Fruit fly (Drosophila melanogaster) Kc167 (cell line): ENCODE results near the gene CG43693.

Experiments
- Myc ChIP-seq: fragments of >200 bp; optimal IDR thresholded peaks from 2 replicates; lab custom pipeline; 2017; ENCODE audit warnings: missing external identifiers
- Sin3A ChIP-seq: fragments of >200 bp; optimal IDR thresholded peaks from 2 replicates; lab custom pipeline; 2018; ENCODE audit warnings: missing external identifiers
- h ChIP-seq: fragments of >200 bp; optimal IDR thresholded peaks from 3 replicates; lab custom pipeline; 2018; ENCODE audit warnings: missing external identifiers
- insv ChIP-seq: fragments of >200 bp; optimal IDR thresholded peaks from 3 replicates; lab custom pipeline; 2018; ENCODE audit warnings: missing external identifiers
- psq ChIP-seq: fragments of >200 bp; optimal IDR thresholded peaks from 2 replicates; lab custom pipeline; 2017; ENCODE audit warnings: missing external identifiers
- ttk ChIP-seq: sonication (Bioruptor generic); optimal IDR thresholded peaks from 2 replicates; lab custom pipeline; 2017; ENCODE audit warnings: missing external identifiers

CG43693 gene

DNA sequence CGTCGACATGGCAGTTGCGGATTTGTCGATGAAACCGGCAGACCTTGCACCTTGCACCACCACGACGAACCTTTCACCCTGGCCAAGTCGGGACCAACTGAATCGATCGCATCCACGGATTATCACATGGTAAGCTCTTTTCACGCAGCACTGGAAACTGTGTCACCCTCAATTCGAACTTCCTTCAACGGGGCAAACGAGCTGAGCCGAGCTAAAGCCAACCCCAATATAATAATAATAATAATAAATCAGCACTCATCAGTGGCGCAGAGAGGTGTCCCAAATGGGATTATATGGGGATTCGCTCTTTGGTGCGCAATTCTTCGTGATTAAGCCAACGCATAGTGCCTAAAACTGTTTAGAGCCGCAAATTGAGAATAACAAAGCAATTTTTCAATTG is at the start of gene CG43693:
Gene CG43693, minus strand, starts transcription at position 101 of the 400 bp plus-strand sequence.
- TF ChIP-seq Sin3A (lab: Kevin White, UChicago) (no peak), h (lab: Kevin White, UChicago) (no peak), ttk (no peak), insv (lab: Kevin White, UChicago) (no peak), psq (no peak), Myc (no peak)

DNA sequence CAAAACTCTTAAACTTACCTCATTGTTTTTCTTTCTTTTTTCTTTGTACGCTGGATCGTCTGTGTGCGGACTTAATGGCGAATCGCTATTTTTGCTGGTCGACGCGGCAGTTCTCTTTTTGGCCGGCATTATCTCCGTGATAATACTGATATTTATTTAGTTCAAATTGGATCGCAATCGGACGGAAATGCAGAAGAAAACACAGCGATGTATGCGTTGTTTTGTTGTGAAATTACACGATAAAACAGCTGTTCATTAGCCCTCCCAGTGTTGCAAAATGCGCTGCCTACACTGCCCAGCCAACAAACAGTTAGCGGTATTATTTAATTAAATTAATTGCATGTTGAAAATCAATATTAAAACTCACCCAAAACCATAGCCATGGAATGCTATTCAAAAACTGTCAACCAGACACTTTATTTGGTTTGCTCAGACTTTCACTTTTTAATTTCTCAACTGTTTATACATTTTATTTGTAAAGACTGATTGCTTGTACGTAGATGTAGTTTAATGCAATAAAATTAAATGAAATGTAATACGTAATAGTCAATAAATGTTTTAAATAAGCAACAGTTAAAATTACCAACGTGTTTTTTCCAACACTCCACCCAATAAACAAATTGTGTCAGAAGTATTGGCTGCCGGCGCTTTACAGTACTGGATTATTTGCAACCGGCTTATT is 47.0 kb upstream of the CG43693 start, which contains the start of the genes Irbp18 and APP-BP1:
Gene Irbp18, minus strand, starts transcription at position 205 of the 682 bp plus-strand sequence.
Gene APP-BP1, plus strand, starts transcription at position 431 of the 682 bp plus-strand sequence.
- TF ChIP-seq psq (no peak), Sin3A (lab: Kevin White, UChicago) (no peak), h (lab: Kevin White, UChicago) (no peak), ttk (no peak), Myc (no peak), insv (lab: Kevin White, UChicago) (no peak)

dm6 chr3L:11096195-11096908 is 45.2 kb upstream of the CG43693 start, which contains the start of the genes CG46439, Iyd and CG33947:
Gene CG46439 (minus strand): TSS chr3L:11096245.
Gene Iyd (minus strand): TSS chr3L:11096245.
Gene CG33947 (plus strand): TSS chr3L:11096496.
- no peak for TF ChIP-seq Sin3A (lab: Kevin White, UChicago)
- no peak for TF ChIP-seq Myc

DNA sequence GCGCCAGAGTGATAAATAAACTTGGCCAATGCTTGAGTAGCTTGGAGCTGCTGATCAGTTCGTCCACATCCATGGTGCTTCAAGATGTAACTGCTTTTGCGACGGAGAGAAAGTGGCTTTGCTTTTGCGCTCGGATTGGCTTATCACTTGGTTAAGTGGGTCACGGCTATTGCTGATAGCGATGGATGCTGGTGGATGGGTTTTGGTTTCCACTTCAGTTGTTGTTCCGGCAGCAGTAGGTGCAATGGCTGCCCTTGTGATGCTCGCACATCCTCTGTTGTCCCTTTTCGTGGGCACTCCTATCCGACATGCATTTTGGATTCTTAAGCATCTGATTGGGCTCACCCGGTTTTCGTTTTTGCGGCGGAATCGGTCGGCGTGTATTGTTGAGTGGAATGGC is 43.1 kb upstream of the CG43693 start:
- TF ChIP-seq Myc (no peak), insv (lab: Kevin White, UChicago) (no peak), ttk (no peak), psq (no peak), h (lab: Kevin White, UChicago) (no peak), Sin3A (lab: Kevin White, UChicago) (no peak)

dm6 chr3L:11093046-11093520 is 41.9 kb upstream of the CG43693 start, which contains the start of gene JIL-1:
Gene JIL-1 (minus strand): TSS chr3L:11093193.
- TF ChIP-seq h (lab: Kevin White, UChicago) (no peak), psq (no peak), insv (lab: Kevin White, UChicago) (no peak), Myc (no peak), Sin3A (lab: Kevin White, UChicago) (no peak), ttk (no peak)

DNA sequence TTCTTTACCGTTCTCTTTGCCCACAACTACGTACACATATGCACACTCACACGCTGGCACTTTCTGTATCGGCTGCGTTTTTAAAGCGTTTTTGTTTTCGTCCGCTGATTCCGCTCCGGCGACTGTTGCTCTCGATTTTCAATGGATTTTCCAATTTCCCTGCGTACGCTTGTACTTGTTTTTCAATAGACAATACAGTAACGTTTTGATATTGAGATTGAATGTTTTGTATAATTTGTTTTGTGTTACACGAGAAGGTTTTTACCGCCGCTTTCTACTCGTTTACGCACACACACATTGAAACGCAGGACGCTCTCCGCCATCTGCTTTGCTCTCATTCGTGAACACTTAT is 41.4 kb upstream of the CG43693 start:
- no peak for TF ChIP-seq ttk
- TF ChIP-seq Sin3A (lab: Kevin White, UChicago) = no peak
- TF ChIP-seq psq = no peak
- no peak for TF ChIP-seq insv (lab: Kevin White, UChicago)
- no peak for TF ChIP-seq Myc
- TF ChIP-seq h (lab: Kevin White, UChicago) = no peak

- TF ChIP-seq insv (lab: Kevin White, UChicago) (no peak), psq (no peak), h (lab: Kevin White, UChicago) (no peak), Sin3A (lab: Kevin White, UChicago) (no peak), Myc (no peak), ttk (no peak)
Observed at dm6 chr3L:11091943-11092609, 40.9 kb upstream of the CG43693 start.

DNA sequence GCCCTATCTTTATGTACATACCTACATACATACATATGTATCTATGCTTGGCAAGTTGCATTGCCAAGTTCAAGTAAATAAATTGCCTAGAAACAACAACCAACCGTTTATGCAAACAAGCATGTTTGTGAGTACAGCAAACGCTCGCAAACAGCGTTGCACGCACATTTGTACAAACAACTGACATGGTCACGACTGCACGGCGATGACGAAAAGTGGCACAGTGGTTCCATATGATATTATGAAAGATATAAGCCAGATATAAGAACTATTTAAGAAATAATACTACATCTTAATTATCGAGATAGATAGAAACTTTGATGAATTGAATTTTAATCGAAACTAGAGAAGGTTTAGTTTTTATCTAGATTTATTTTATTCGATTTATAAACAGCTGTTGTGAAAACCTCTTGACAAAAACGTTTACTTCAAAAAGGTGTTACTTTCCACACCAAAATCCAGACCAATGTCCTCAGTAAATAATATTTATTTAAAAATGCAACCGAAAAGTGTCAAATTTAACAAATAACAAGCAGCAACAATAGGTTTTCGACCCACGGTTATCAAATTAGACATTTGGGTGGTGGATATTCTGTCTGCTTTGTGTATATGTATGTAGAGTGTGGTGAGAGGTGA is 38.8 kb upstream of the CG43693 start:
- TF ChIP-seq insv (lab: Kevin White, UChicago) = no peak
- TF ChIP-seq Sin3A (lab: Kevin White, UChicago) = no peak
- TF ChIP-seq ttk = no peak
- no peak for TF ChIP-seq Myc
- TF ChIP-seq h (lab: Kevin White, UChicago) = no peak
- TF ChIP-seq psq = no peak

DNA sequence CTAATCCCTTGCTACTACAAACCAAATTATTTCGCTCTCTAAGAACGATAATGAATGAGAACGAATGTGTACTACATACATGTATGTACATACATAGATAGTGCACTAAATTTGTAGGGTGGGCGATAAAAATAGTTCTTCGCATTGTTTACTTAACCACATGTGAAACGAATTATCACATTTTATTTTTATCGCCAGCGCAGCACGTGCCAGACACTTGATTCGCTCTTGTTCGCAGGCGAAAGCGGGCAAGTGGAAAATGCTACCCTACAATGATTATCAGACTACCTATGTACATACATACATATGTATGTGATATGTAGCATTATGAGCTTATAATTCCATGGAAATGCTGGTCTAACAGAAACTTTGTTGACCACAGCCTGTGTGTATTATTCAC is 34.6 kb upstream of the CG43693 start:
- no peak for TF ChIP-seq insv (lab: Kevin White, UChicago)
- TF ChIP-seq ttk = no peak
- no peak for TF ChIP-seq Sin3A (lab: Kevin White, UChicago)
- TF ChIP-seq psq = no peak
- TF ChIP-seq Myc = no peak
- TF ChIP-seq h (lab: Kevin White, UChicago) = no peak

DNA sequence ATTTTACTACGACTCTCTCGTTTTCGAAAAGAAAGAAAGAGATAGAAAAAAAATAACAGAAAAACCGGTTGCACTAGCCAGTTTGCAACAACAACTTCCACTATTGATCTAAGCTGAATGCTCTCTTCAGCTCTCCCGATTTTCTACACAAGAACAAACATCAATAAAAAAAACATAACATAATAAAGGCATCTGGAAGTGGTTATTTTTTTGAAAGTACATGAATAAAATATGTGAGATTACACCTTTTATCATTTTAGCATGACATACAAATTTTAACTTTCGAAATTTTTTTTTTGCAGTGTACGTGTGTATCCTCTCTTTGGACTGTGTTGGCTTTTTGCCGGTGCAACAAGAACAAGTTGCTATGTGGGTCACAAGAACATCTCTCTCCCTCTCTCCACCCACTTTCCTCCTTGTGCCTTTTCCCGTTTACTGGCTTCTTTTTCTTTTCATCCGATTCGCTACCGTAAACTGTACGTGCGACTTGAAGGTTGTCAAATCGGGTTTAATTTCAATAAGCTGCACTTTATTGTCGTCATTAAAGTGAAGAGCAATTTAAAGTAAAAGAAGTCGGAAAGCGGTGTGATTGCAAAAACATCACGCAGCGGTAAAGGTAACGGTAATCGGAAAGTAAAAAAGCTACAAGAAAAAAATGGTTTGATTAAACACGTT is 33.5 kb upstream of the CG43693 start:
- TF ChIP-seq psq = no peak

DNA sequence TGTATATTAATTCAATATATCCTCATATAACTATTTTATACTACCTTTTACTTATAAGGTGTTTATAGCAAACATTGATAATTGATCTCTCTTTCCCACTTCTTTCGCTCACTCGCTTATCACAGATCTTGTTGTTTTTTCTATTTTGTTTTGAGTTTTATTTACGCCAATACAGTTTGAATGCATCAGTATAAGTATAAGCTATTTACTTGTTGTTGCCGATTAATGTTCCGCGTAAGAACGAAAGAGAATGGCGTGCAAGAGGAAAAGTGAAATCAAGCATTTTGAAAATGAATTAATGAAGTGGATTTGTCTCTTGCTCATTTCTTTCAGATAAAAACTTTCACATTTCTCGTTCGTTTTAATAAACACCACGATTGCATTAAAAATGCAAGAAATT is 32.4 kb upstream of the CG43693 start:
- TF ChIP-seq Sin3A (lab: Kevin White, UChicago) (no peak), Myc (no peak), psq (no peak), ttk (no peak), insv (lab: Kevin White, UChicago) (no peak), h (lab: Kevin White, UChicago) (no peak)
